Fruit fly (Drosophila melanogaster) whole organism, embryonic: ENCODE data around the gene ple.

ENCODE experiments used
- B-H2 ChIP-seq: fragments of 200-800 bp; sonication (Bioruptor generic); optimal IDR thresholded peaks from 2 replicates; lab custom pipeline; 2018; ENCODE audit warnings: missing biosample characterization, mild to moderate bottlenecking, missing genetic modification characterization
- Bteb2 ChIP-seq: fragments of 200-800 bp; sonication (Bioruptor generic); optimal IDR thresholded peaks from 2 replicates; lab custom pipeline; 2016; ENCODE audit warnings: missing biosample characterization, missing genetic modification characterization
- CG11093 ChIP-seq: fragments of 200-800 bp; sonication (Bioruptor generic); IDR thresholded peaks from 3 replicates; pipeline ENCODE4 v1.3.6; 2022; ENCODE audit warnings: missing biosample characterization, missing genetic modification characterization
- CG14710 ChIP-seq: fragments of 200-800 bp; sonication (Bioruptor generic); optimal IDR thresholded peaks from 3 replicates; lab custom pipeline; 2019; ENCODE audit warnings: missing biosample characterization, mild to moderate bottlenecking, missing genetic modification characterization, moderate library complexity
- CG15269 ChIP-seq: fragments of 200-800 bp; sonication (Bioruptor generic); optimal IDR thresholded peaks from 2 replicates; lab custom pipeline; 2018; ENCODE audit warnings: missing biosample characterization, mild to moderate bottlenecking, missing genetic modification characterization, moderate library complexity
- CG17385 ChIP-seq: fragments of 200-800 bp; sonication (Bioruptor generic); optimal IDR thresholded peaks from 3 replicates; lab custom pipeline; 2018; ENCODE audit warnings: missing biosample characterization, mild to moderate bottlenecking, missing genetic modification characterization
- CG2120 ChIP-seq: fragments of 200-800 bp; sonication (Bioruptor generic); optimal IDR thresholded peaks from 3 replicates; lab custom pipeline; 2016; ENCODE audit warnings: missing biosample characterization, missing genetic modification characterization
- CG2678 ChIP-seq: fragments of 200-800 bp; sonication (Bioruptor generic); optimal IDR thresholded peaks from 3 replicates; lab custom pipeline; 2019; ENCODE audit warnings: missing biosample characterization, mild to moderate bottlenecking, missing genetic modification characterization, moderate library complexity
- CG32532 ChIP-seq: fragments of 200-800 bp; sonication (Bioruptor generic); IDR thresholded peaks from 2 replicates; pipeline ENCODE4 v1.3.6; 2022; ENCODE audit warnings: missing biosample characterization, missing genetic modification characterization
- CG4328 ChIP-seq: fragments of 200-800 bp; sonication (Bioruptor generic); optimal IDR thresholded peaks from 3 replicates; lab custom pipeline; 2017; ENCODE audit warnings: missing biosample characterization, missing genetic modification reagents, missing genetic modification characterization
- CG4820 ChIP-seq: fragments of 200-800 bp; sonication (Bioruptor generic); optimal IDR thresholded peaks from 3 replicates; lab custom pipeline; 2016; ENCODE audit warnings: missing biosample characterization, missing genetic modification characterization
- CG7271 ChIP-seq: fragments of 200-800 bp; sonication (Bioruptor generic); optimal IDR thresholded peaks from 2 replicates; lab custom pipeline; 2018; ENCODE audit warnings: missing biosample characterization, mild to moderate bottlenecking, missing genetic modification characterization, moderate library complexity
- CG7839 ChIP-seq: fragments of 200-800 bp; sonication (Bioruptor generic); optimal IDR thresholded peaks from 3 replicates; lab custom pipeline; 2018; ENCODE audit warnings: missing biosample characterization, mild to moderate bottlenecking, missing genetic modification characterization, moderate library complexity
- Chrac-16 ChIP-seq: fragments of 200-800 bp; sonication (Bioruptor generic); optimal IDR thresholded peaks from 3 replicates; lab custom pipeline; 2016; ENCODE audit warnings: missing biosample characterization, missing genetic modification characterization
- CkIIα-i1 ChIP-seq: fragments of 200-800 bp; sonication (Bioruptor generic); IDR thresholded peaks from 2 replicates; pipeline ENCODE4 v1.3.6; 2022; ENCODE audit warnings: missing biosample characterization, missing genetic modification characterization
- Dad ChIP-seq: fragments of 200-800 bp; sonication (Bioruptor generic); optimal IDR thresholded peaks from 3 replicates; lab custom pipeline; 2016; ENCODE audit warnings: missing biosample characterization, missing genetic modification characterization
- Fer3 ChIP-seq: fragments of 200-800 bp; sonication (Bioruptor generic); optimal IDR thresholded peaks from 2 replicates; lab custom pipeline; 2018; ENCODE audit warnings: missing biosample characterization, mild to moderate bottlenecking, missing genetic modification characterization, moderate library complexity
- Gsc ChIP-seq: fragments of 200-800 bp; sonication (Bioruptor generic); IDR thresholded peaks from 2 replicates; pipeline ENCODE4 v1.3.6; 2022; ENCODE audit warnings: missing biosample characterization, missing genetic modification characterization
- Gug ChIP-seq: fragments of 200-800 bp; sonication (Bioruptor generic); IDR thresholded peaks from 4 replicates; pipeline ENCODE4 v1.3.6; 2022; ENCODE audit warnings: missing biosample characterization, missing genetic modification characterization
- HLHmδ ChIP-seq: fragments of 200-800 bp; sonication (Bioruptor generic); optimal IDR thresholded peaks from 2 replicates; lab custom pipeline; 2018; ENCODE audit warnings: missing biosample characterization, mild to moderate bottlenecking, missing genetic modification characterization, moderate library complexity
- Hand ChIP-seq: fragments of 200-800 bp; sonication (Bioruptor generic); optimal IDR thresholded peaks from 2 replicates; lab custom pipeline; 2017; ENCODE audit warnings: mild to moderate bottlenecking, missing biosample characterization, missing genetic modification reagents, missing genetic modification characterization
- Hr3 ChIP-seq: fragments of 200-800 bp; sonication (Bioruptor generic); optimal IDR thresholded peaks from 3 replicates; lab custom pipeline; 2016; ENCODE audit warnings: missing biosample characterization, missing genetic modification characterization
- Med ChIP-seq: fragments of 200-800 bp; sonication (Bioruptor generic); peaks from one replicate; lab custom pipeline; 2016; ENCODE audit warnings: missing biosample characterization, missing genetic modification characterization, mild to moderate bottlenecking, inconsistent platforms, moderate library complexity
- Mrtf ChIP-seq: fragments of 200-800 bp; sonication (Bioruptor generic); IDR thresholded peaks from 3 replicates; pipeline ENCODE4 v1.3.6; 2022; ENCODE audit warnings: missing biosample characterization, missing genetic modification characterization
- Nf-YB ChIP-seq: fragments of 200-800 bp; sonication (Bioruptor generic); optimal IDR thresholded peaks from 3 replicates; lab custom pipeline; 2019; ENCODE audit warnings: missing biosample characterization, mild to moderate bottlenecking, missing genetic modification characterization, moderate library complexity
- NfI ChIP-seq: fragments of 200-800 bp; sonication (Bioruptor generic); optimal IDR thresholded peaks from 3 replicates; lab custom pipeline; 2018; ENCODE audit warnings: missing biosample characterization, mild to moderate bottlenecking, missing genetic modification characterization, moderate library complexity
- Oli ChIP-seq: fragments of 200-800 bp; sonication (Bioruptor generic); optimal IDR thresholded peaks from 2 replicates; lab custom pipeline; 2018; ENCODE audit warnings: missing biosample characterization, mild to moderate bottlenecking, missing genetic modification characterization, moderate library complexity
- Sox100B ChIP-seq: fragments of 200-800 bp; sonication (Bioruptor generic); optimal IDR thresholded peaks from 3 replicates; lab custom pipeline; 2018; ENCODE audit warnings: missing biosample characterization, mild to moderate bottlenecking, missing genetic modification characterization
- Sox102F ChIP-seq: fragments of 200-800 bp; sonication (Bioruptor generic); optimal IDR thresholded peaks from 2 replicates; lab custom pipeline; 2018; ENCODE audit warnings: missing biosample characterization, mild to moderate bottlenecking, missing genetic modification characterization, moderate library complexity
- Xbp1 ChIP-seq: fragments of 200-800 bp; sonication (Bioruptor generic); optimal IDR thresholded peaks from 3 replicates; lab custom pipeline; 2016; ENCODE audit warnings: missing biosample characterization, mild to moderate bottlenecking, missing genetic modification characterization
- ato ChIP-seq: fragments of 200-800 bp; sonication (Bioruptor generic); IDR thresholded peaks from 2 replicates; pipeline ENCODE4 v1.3.6; 2022; ENCODE audit warnings: missing biosample characterization, missing genetic modification characterization; ENCODE audit not compliant: partially characterized antibody
- crol ChIP-seq: fragments of 200-800 bp; sonication (Bioruptor generic); IDR thresholded peaks from 2 replicates; pipeline ENCODE4 v1.3.6; 2022; ENCODE audit warnings: missing biosample characterization, missing genetic modification characterization
- cwo ChIP-seq: fragments of 200-800 bp; sonication (Bioruptor generic); optimal IDR thresholded peaks from 3 replicates; lab custom pipeline; 2017; ENCODE audit warnings: missing biosample characterization, missing genetic modification characterization, mild to moderate bottlenecking, moderate library complexity, missing genetic modification reagents
- dmrt99B ChIP-seq: fragments of 200-800 bp; sonication (Bioruptor generic); optimal IDR thresholded peaks from 2 replicates; lab custom pipeline; 2018; ENCODE audit warnings: missing biosample characterization, mild to moderate bottlenecking, missing genetic modification characterization, moderate library complexity
- gce ChIP-seq: fragments of 200-800 bp; sonication (Bioruptor generic); IDR thresholded peaks from 3 replicates; pipeline ENCODE4 v1.3.6; 2022; ENCODE audit warnings: missing biosample characterization, missing genetic modification characterization
- grau ChIP-seq: fragments of 200-800 bp; optimal IDR thresholded peaks from 3 replicates; lab custom pipeline; 2019; ENCODE audit warnings: missing biosample characterization, mild to moderate bottlenecking, missing genetic modification characterization, moderate library complexity
- jigr1 ChIP-seq: fragments of 200-800 bp; sonication (Bioruptor generic); IDR thresholded peaks from 3 replicates; pipeline ENCODE4 v1.3.6; 2022; ENCODE audit warnings: missing biosample characterization, missing genetic modification characterization
- lilli ChIP-seq: fragments of 200-800 bp; sonication (Bioruptor generic); optimal IDR thresholded peaks from 3 replicates; lab custom pipeline; 2016; ENCODE audit warnings: missing biosample characterization, missing genetic modification characterization
- p53 ChIP-seq: fragments of 200-800 bp; sonication (Bioruptor generic); optimal IDR thresholded peaks from 2 replicates; lab custom pipeline; 2016; ENCODE audit warnings: missing biosample characterization, missing genetic modification characterization
- pho ChIP-seq: fragments of 200-800 bp; sonication (Bioruptor generic); optimal IDR thresholded peaks from 2 replicates; lab custom pipeline; 2016; ENCODE audit warnings: missing biosample characterization, missing genetic modification characterization
- pnt ChIP-seq: fragments of 200-800 bp; sonication (Bioruptor generic); optimal IDR thresholded peaks from 3 replicates; lab custom pipeline; 2016; ENCODE audit warnings: missing biosample characterization, missing genetic modification characterization
- ranshi ChIP-seq: fragments of 200-800 bp; sonication (Bioruptor generic); IDR thresholded peaks from 2 replicates; pipeline ENCODE4 v1.3.6; 2022; ENCODE audit warnings: missing biosample characterization, missing genetic modification characterization
- row ChIP-seq: fragments of 200-800 bp; sonication (Bioruptor generic); IDR thresholded peaks from 3 replicates; pipeline ENCODE4 v1.3.6; 2022; ENCODE audit warnings: missing biosample characterization, missing genetic modification characterization
- run ChIP-seq: fragments of 200-800 bp; sonication (Bioruptor generic); optimal IDR thresholded peaks from 3 replicates; lab custom pipeline; 2018; ENCODE audit warnings: missing biosample characterization, mild to moderate bottlenecking, missing genetic modification characterization
- schlank ChIP-seq: fragments of 200-800 bp; sonication (Bioruptor generic); optimal IDR thresholded peaks from 2 replicates; lab custom pipeline; 2018; ENCODE audit warnings: missing biosample characterization, mild to moderate bottlenecking, missing genetic modification characterization
- sens ChIP-seq: fragments of 200-800 bp; sonication (Bioruptor generic); peaks from one replicate; lab custom pipeline; 2016; ENCODE audit warnings: missing biosample characterization, missing genetic modification characterization
- slou ChIP-seq: fragments of 200-800 bp; sonication (Bioruptor generic); optimal IDR thresholded peaks from 3 replicates; lab custom pipeline; 2016; ENCODE audit warnings: missing biosample characterization, missing genetic modification characterization
- tgo ChIP-seq: fragments of 200-800 bp; sonication (Bioruptor generic); IDR thresholded peaks from 3 replicates; pipeline ENCODE4 v1.3.6; 2022; ENCODE audit warnings: missing biosample characterization, missing genetic modification characterization
- zfh2 ChIP-seq: fragments of 200-800 bp; sonication (Bioruptor generic); optimal IDR thresholded peaks from 2 replicates; lab custom pipeline; 2016; ENCODE audit warnings: missing biosample characterization, missing genetic modification characterization

ple gene

DNA sequence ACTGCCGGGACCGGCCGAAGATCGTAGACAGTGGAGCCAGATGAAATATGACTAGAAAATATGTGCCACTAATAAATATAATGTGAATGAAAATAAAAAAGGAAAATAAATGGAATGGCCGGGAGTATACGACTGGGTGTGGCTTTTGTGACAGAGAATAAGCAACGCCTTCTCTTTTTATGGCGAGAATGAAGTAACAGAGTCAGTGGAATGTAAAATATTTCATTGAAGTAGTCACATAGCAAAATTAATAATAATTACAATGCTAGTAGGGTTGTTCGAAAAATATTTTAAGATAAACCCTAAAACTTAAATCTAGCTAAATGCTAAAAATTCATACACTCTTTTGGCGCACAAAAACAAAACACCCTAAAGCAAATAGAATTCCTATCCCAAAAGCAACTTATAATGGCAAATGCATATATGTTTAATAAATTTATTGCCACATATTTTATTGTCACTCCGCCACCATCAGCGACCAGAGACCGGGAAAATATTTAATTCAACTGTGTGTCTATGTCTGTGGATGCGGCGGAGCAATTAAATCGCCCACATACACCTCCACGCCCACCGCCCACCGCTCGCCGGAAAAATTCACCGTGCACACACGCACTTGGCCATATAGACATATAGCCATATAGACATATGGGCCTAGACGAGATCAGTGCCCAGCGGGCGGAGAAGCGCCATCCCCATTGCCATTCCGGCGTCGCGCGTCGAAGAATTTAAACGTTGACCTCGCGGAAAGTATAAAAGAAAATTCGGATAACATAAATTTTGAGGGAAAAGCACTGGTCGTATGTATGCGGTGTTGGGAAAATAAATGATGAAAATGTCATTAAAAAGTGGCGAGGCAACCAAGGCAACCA, 12.4 kb downstream of the ple start (continued):
- TF ChIP-seq CG17385 (GFP tag; lab: Kevin White, UChicago) (no peak), Hr3 (GFP tag; lab: Kevin White, UChicago) (no peak), CG7839 (tag; lab: Kevin White, UChicago) (peak; percentile 32), Hand (GFP tag; lab: Kevin White, UChicago) (no peak), B-H2 (no peak), ato (GFP tag; lab: Robert Waterston, UW) (no peak), CG4328 (GFP tag; lab: Kevin White, UChicago) (peak; percentile 42), Dad (GFP tag; lab: Kevin White, UChicago) (no peak), CG15269 (tag; lab: Kevin White, UChicago) (peak; percentile 35), pho (GFP tag; lab: Kevin White, UChicago) (peak; percentile 8), Mrtf (no peak), Oli (tag; lab: Kevin White, UChicago) (peak; percentile 13), row (GFP tag; lab: Robert Waterston, UW) (peak; percentile 39; the same call in 2 of the 3 replicates), slou (no peak), p53 (GFP tag; lab: Kevin White, UChicago) (no peak), run (no peak), crol (GFP tag; lab: Robert Waterston, UW) (0 out of 2 replicates have a peak, but pooled peaks have one; percentile 19), CG14710 (tag; lab: Kevin White, UChicago) (no peak), Chrac-16 (GFP tag; lab: Kevin White, UChicago) (no peak), Sox100B (GFP tag; lab: Kevin White, UChicago) (peak; percentile 4), Sox102F (GFP tag; lab: Kevin White, UChicago) (peak; percentile 53), pnt (no peak), CkIIα-i1 (GFP tag; lab: Robert Waterston, UW) (no peak), Fer3 (tag; lab: Kevin White, UChicago) (peak; percentile 30), Nf-YB (GFP tag; lab: Kevin White, UChicago) (no peak), jigr1 (GFP tag; lab: Robert Waterston, UW) (no peak), gce (GFP tag; lab: Robert Waterston, UW) (no peak), schlank (no peak), Med (GFP tag; lab: Kevin White, UChicago) (peak; percentile 63), tgo (GFP tag; lab: Robert Waterston, UW) (0 out of 3 replicates have a peak, but pooled peaks have one; percentile 30), CG2120 (GFP tag; lab: Kevin White, UChicago) (peak; percentile 42), CG2678 (tag; lab: Kevin White, UChicago) (peak; percentile 48), lilli (GFP tag; lab: Kevin White, UChicago) (peak; percentile 13), sens (peak; percentile 47), ranshi (GFP tag; lab: Robert Waterston, UW) (peak; percentile 34; the same call in 1 of the 2 replicates), HLHmδ (GFP tag; lab: Kevin White, UChicago) (no peak), Xbp1 (GFP tag; lab: Kevin White, UChicago) (no peak), CG7271 (tag; lab: Kevin White, UChicago) (no peak), zfh2 (no peak), cwo (GFP tag; lab: Kevin White, UChicago) (peak; percentile 10), grau (tag; lab: Kevin White, UChicago) (peak; percentile 34), CG11093 (GFP tag; lab: Robert Waterston, UW) (no peak), CG4820 (no peak), NfI (GFP tag; lab: Kevin White, UChicago) (peak; percentile 30), Bteb2 (GFP tag; lab: Kevin White, UChicago) (no peak), dmrt99B (tag; lab: Kevin White, UChicago) (peak; percentile 36), Gug (GFP tag; lab: Robert Waterston, UW) (0 out of 4 replicates have a peak, but pooled peaks have one; percentile 22), CG32532 (GFP tag; lab: Robert Waterston, UW) (0 out of 2 replicates have a peak, but pooled peaks have one; percentile 12), Gsc (GFP tag; lab: Robert Waterston, UW) (no peak)
